Worm (Caenorhabditis elegans) whole organism, mixed stage, embryonic: Measurements from ENCODE around the gene C50F4.12.

Experiments
- M03D4.4 ChIP-seq: sonication (generic microtip); optimal IDR thresholded peaks from 2 replicates; lab custom pipeline; 2017; ENCODE audit warnings: mild to moderate bottlenecking, missing genetic modification characterization, missing compliant biosample characterization
- bed-3 ChIP-seq: fragments of 200-800 bp; sonication (Bioruptor generic); optimal IDR thresholded peaks from 3 replicates; lab custom pipeline; 2018; ENCODE audit warnings: mild to moderate bottlenecking, missing genetic modification characterization, moderate library complexity, missing compliant biosample characterization
- blmp-1 ChIP-seq: fragments of 150-350 bp; optimal IDR thresholded peaks from 2 replicates; lab custom pipeline; 2014; ENCODE audit warnings: missing biosample characterization, missing genetic modification characterization
- ceh-39 ChIP-seq: fragments of 150-350 bp; optimal IDR thresholded peaks from 2 replicates; lab custom pipeline; 2014; ENCODE audit warnings: missing biosample characterization, missing genetic modification characterization
- ceh-43 ChIP-seq: fragments of 200-800 bp; sonication (Bioruptor generic); optimal IDR thresholded peaks from 2 replicates; lab custom pipeline; 2018; ENCODE audit warnings: mild to moderate bottlenecking, missing genetic modification characterization, moderate library complexity, missing compliant biosample characterization
- ceh-83 ChIP-seq: fragments of 200-800 bp; sonication (Bioruptor generic); optimal IDR thresholded peaks from 2 replicates; lab custom pipeline; 2018; ENCODE audit warnings: mild to moderate bottlenecking, missing genetic modification characterization, missing compliant biosample characterization
- ces-1 ChIP-seq: fragments of 150-350 bp; optimal IDR thresholded peaks from 2 replicates; lab custom pipeline; 2014; ENCODE audit warnings: missing biosample characterization, missing genetic modification reagents, missing genetic modification characterization
- cnd-1 ChIP-seq: fragments of 200-800 bp; sonication (Bioruptor generic); optimal IDR thresholded peaks from 2 replicates; lab custom pipeline; 2018; ENCODE audit warnings: mild to moderate bottlenecking, missing genetic modification characterization, missing compliant biosample characterization
- drap-1 ChIP-seq: fragments of 200-800 bp; sonication (Bioruptor generic); optimal IDR thresholded peaks from 3 replicates; lab custom pipeline; 2018; ENCODE audit warnings: mild to moderate bottlenecking, missing genetic modification characterization, missing compliant biosample characterization
- elt-1 ChIP-seq: sonication (generic microtip); optimal IDR thresholded peaks from 2 replicates; lab custom pipeline; 2017; ENCODE audit warnings: missing genetic modification characterization, mild to moderate bottlenecking, missing compliant biosample characterization, antibody characterized with exemption, moderate library complexity, borderline replicate concordance; ENCODE audit not compliant: insufficient read depth
- elt-3 ChIP-seq: fragments of 150-350 bp; optimal IDR thresholded peaks from 2 replicates; lab custom pipeline; 2014; ENCODE audit warnings: missing biosample characterization, missing genetic modification characterization
- ham-2 ChIP-seq: fragments of 200-800 bp; sonication (Bioruptor generic); optimal IDR thresholded peaks from 2 replicates; lab custom pipeline; 2018; ENCODE audit warnings: mild to moderate bottlenecking, missing genetic modification characterization, missing compliant biosample characterization
- hlh-1 ChIP-seq: fragments of 150-350 bp; optimal IDR thresholded peaks from 2 replicates; lab custom pipeline; 2014; ENCODE audit warnings: missing biosample characterization, missing genetic modification reagents, missing genetic modification characterization
- lin-13 ChIP-seq: fragments of 150-350 bp; optimal IDR thresholded peaks from 2 replicates; lab custom pipeline; 2014; ENCODE audit warnings: missing biosample characterization, missing genetic modification characterization
- lsy-2 ChIP-seq: fragments of 150-350 bp; optimal IDR thresholded peaks from 2 replicates; lab custom pipeline; 2014; ENCODE audit warnings: missing biosample characterization, missing genetic modification characterization
- mab-5 ChIP-seq: fragments of 150-350 bp; optimal IDR thresholded peaks from 2 replicates; lab custom pipeline; 2014; ENCODE audit warnings: missing biosample characterization, missing genetic modification characterization
- nhr-12 ChIP-seq: fragments of 150-350 bp; optimal IDR thresholded peaks from 2 replicates; lab custom pipeline; 2014; ENCODE audit warnings: missing biosample characterization, missing genetic modification characterization
- nhr-237 ChIP-seq: fragments of 150-350 bp; optimal IDR thresholded peaks from 2 replicates; lab custom pipeline; 2014; ENCODE audit warnings: missing biosample characterization, missing genetic modification characterization
- nhr-28 ChIP-seq: fragments of 150-350 bp; optimal IDR thresholded peaks from 2 replicates; lab custom pipeline; 2014; ENCODE audit warnings: missing biosample characterization, missing genetic modification characterization
- nhr-76 ChIP-seq: sonication (generic microtip); optimal IDR thresholded peaks from 2 replicates; lab custom pipeline; 2017; ENCODE audit warnings: missing biosample characterization, missing genetic modification characterization
- pha-4 ChIP-seq: fragments of 150-350 bp; optimal IDR thresholded peaks from 2 replicates; lab custom pipeline; 2018; ENCODE audit warnings: missing biosample characterization, missing genetic modification reagents, missing genetic modification characterization
- sem-2 ChIP-seq: fragments of 200-800 bp; sonication (Bioruptor generic); optimal IDR thresholded peaks from 2 replicates; lab custom pipeline; 2018; ENCODE audit warnings: mild to moderate bottlenecking, missing genetic modification characterization, missing compliant biosample characterization
- snpc-4 ChIP-seq: fragments of 150-350 bp; optimal IDR thresholded peaks from 2 replicates; lab custom pipeline; 2014; ENCODE audit warnings: missing biosample characterization, missing genetic modification characterization
- sptf-1 ChIP-seq: sonication (generic microtip); optimal IDR thresholded peaks from 2 replicates; lab custom pipeline; 2017; ENCODE audit warnings: mild to moderate bottlenecking, missing genetic modification characterization, moderate library complexity, missing compliant biosample characterization
- tbx-8 ChIP-seq: fragments of 200-800 bp; sonication (Bioruptor generic); optimal IDR thresholded peaks from 2 replicates; lab custom pipeline; 2018; ENCODE audit warnings: mild to moderate bottlenecking, missing genetic modification characterization, moderate library complexity, missing compliant biosample characterization
- unc-120 ChIP-seq: sonication (generic microtip); optimal IDR thresholded peaks from 2 replicates; lab custom pipeline; 2017; ENCODE audit warnings: missing genetic modification characterization, missing compliant biosample characterization; ENCODE audit not compliant: poor library complexity, severe bottlenecking
- unc-39 ChIP-seq: fragments of 150-350 bp; optimal IDR thresholded peaks from 2 replicates; lab custom pipeline; 2014; ENCODE audit warnings: missing biosample characterization, missing genetic modification characterization
- unc-62 ChIP-seq: fragments of 150-350 bp; optimal IDR thresholded peaks from 2 replicates; lab custom pipeline; 2014; ENCODE audit warnings: missing biosample characterization, missing genetic modification reagents, missing genetic modification characterization
- zip-8 ChIP-seq: fragments of 150-350 bp; optimal IDR thresholded peaks from 2 replicates; lab custom pipeline; 2014; ENCODE audit warnings: missing biosample characterization, missing genetic modification characterization
- ztf-11 ChIP-seq: fragments of 150-350 bp; optimal IDR thresholded peaks from 2 replicates; lab custom pipeline; 2014; ENCODE audit warnings: missing biosample characterization, missing genetic modification characterization

The C50F4.12 gene

ce11 chrV:9527337-9527736 is 12.2 kb downstream of the C50F4.12 start:
- no peak for TF ChIP-seq ceh-83
- TF ChIP-seq pha-4 (tag; lab: Kevin White, UChicago) = no peak
- TF ChIP-seq zip-8 (tag; lab: Kevin White, UChicago) = no peak
- no peak for TF ChIP-seq blmp-1
- no peak for TF ChIP-seq nhr-28
- TF ChIP-seq sem-2 (GFP tag; lab: Kevin White, UChicago) = no peak
- no peak for TF ChIP-seq unc-120
- TF ChIP-seq mab-5 (tag; lab: Kevin White, UChicago) = no peak
- TF ChIP-seq lin-13 (tag; lab: Kevin White, UChicago) = no peak
- TF ChIP-seq, all 35 proteins: peak for 0

DNA sequence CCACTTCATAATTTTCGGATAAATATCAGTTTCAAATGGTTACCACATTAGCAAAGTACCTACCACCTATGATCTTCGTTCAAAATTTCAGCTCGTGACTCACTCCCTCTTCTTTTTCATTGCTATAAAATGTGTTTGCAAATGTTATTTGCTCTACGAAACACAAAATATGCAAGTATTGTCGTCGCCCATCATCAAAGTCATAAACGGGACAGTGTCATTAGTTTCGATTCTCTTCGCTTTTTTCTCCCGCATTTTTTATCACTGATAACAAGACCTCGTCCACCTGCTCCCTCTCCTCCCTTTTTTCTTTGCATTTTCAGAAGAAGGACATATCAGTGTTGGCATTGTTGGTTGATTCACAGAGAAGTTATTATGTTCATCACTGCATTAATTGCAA is 13.1 kb downstream of the C50F4.12 start, which contains the start of gene C50F4.1:
Gene C50F4.1 (plus strand): TSS at position 324 of the 400 bp plus-strand sequence.
- TF ChIP-seq M03D4.4 (tag; lab: Kevin White, UChicago) (no peak), zip-8 (tag; lab: Kevin White, UChicago) (no peak), ham-2 (GFP tag; lab: Kevin White, UChicago) (no peak), ceh-39 (tag; lab: Kevin White, UChicago) (no peak), ceh-83 (no peak), drap-1 (GFP tag; lab: Kevin White, UChicago) (no peak), sptf-1 (no peak), sem-2 (GFP tag; lab: Kevin White, UChicago) (no peak), elt-1 (tag; lab: Kevin White, UChicago) (no peak), unc-62 (GFP tag; lab: Kevin White, UChicago) (no peak), nhr-237 (tag; lab: Kevin White, UChicago) (no peak), tbx-8 (GFP tag; lab: Kevin White, UChicago) (no peak), bed-3 (no peak), elt-3 (tag; lab: Kevin White, UChicago) (no peak), nhr-12 (tag; lab: Kevin White, UChicago) (no peak)

- no peak for TF ChIP-seq ham-2 (GFP tag; lab: Kevin White, UChicago)
- no peak for TF ChIP-seq cnd-1 (tag; lab: Kevin White, UChicago)
- TF ChIP-seq nhr-237 (tag; lab: Kevin White, UChicago) = no peak
- TF ChIP-seq tbx-8 (GFP tag; lab: Kevin White, UChicago) = no peak
- TF ChIP-seq zip-8 (tag; lab: Kevin White, UChicago) = no peak
- no peak for TF ChIP-seq hlh-1 (tag; lab: Kevin White, UChicago)
- no peak for TF ChIP-seq lsy-2
- TF ChIP-seq snpc-4 = no peak
- TF ChIP-seq nhr-76 (tag; lab: Kevin White, UChicago) = no peak
- no peak for TF ChIP-seq elt-1 (tag; lab: Kevin White, UChicago)
These were observed 15.4 kb downstream of the C50F4.12 start, which contains the start of gene C50F4.9 for ce11 chrV:9524099-9524498. Gene C50F4.9, minus strand, starts transcription at chrV:9524199.

DNA sequence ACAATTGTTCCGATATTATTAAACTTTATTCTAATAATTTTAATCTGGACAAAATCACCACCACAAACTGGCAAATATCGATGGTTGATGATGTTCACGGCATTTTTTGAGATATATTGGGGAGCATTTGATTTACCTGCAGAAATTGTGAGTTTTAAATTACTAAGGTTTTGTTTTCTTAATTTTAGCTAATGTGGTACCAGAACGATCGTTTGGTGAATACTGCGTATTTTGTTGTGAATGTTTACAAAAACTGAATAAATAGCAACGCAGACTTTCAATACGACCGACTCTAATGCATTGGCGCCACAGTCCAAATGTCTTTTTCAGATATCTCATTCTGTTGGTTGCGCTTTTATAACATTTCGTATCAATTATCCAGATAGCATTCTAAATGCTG is 17.8 kb downstream of the C50F4.12 start:
- TF ChIP-seq elt-1 (tag; lab: Kevin White, UChicago) = no peak
- no peak for TF ChIP-seq ceh-43
- no peak for TF ChIP-seq unc-39 (tag; lab: Kevin White, UChicago)
- no peak for TF ChIP-seq tbx-8 (GFP tag; lab: Kevin White, UChicago)

- TF ChIP-seq zip-8 (tag; lab: Kevin White, UChicago) (no peak), ceh-43 (no peak), nhr-76 (tag; lab: Kevin White, UChicago) (no peak), ztf-11 (tag; lab: Kevin White, UChicago) (no peak), nhr-237 (tag; lab: Kevin White, UChicago) (no peak), tbx-8 (GFP tag; lab: Kevin White, UChicago) (no peak), lin-13 (tag; lab: Kevin White, UChicago) (no peak), unc-120 (no peak), snpc-4 (no peak), lsy-2 (no peak), drap-1 (GFP tag; lab: Kevin White, UChicago) (no peak), ces-1 (GFP tag; lab: Kevin White, UChicago) (no peak), unc-62 (GFP tag; lab: Kevin White, UChicago) (no peak), nhr-12 (tag; lab: Kevin White, UChicago) (no peak), elt-1 (tag; lab: Kevin White, UChicago) (no peak)
These were observed 20.7 kb downstream of the C50F4.12 start, which contains the start of gene C50F4.8 for ce11 chrV:9518832-9519231. Gene C50F4.8, minus strand, starts transcription at chrV:9518859.
